Fruit fly (Drosophila melanogaster) whole organism, prepupa: ENCODE results near the gene Hsp110.

Source experiments
- CG6854 ChIP-seq: fragments of 200-800 bp; sonication (Bioruptor generic); optimal IDR thresholded peaks from 2 replicates; lab custom pipeline; 2017; ENCODE audit warnings: missing biosample characterization, mild to moderate bottlenecking, missing genetic modification characterization
- CG9139 ChIP-seq: fragments of 200-800 bp; sonication (Bioruptor generic); optimal IDR thresholded peaks from 3 replicates; lab custom pipeline; 2017; ENCODE audit warnings: missing biosample characterization, mild to moderate bottlenecking, missing genetic modification characterization
- ss ChIP-seq, 2 experiments: fragments of 200-800 bp; sonication (Bioruptor generic); optimal IDR thresholded peaks; 2 replicates in 1 of 2; 3 replicates in 1 of 2; lab custom pipeline; 2017 to 2018; ENCODE audit warnings: mild to moderate bottlenecking in 2 of 2, missing biosample characterization in 2 of 2, missing genetic modification characterization in 2 of 2, moderate library complexity in 1 of 2

- no peak for TF ChIP-seq CG6854 (GFP tag; lab: Kevin White, UChicago)
- TF ChIP-seq ss (GFP tag; optimal IDR thresholded peaks at IDR 0.05; lab: Kevin White, UChicago): no peak
- no peak for TF ChIP-seq CG9139 (GFP tag; lab: Kevin White, UChicago)
These were observed 17.0 kb downstream of the Hsp110 start for dm6 chr3L:14053806-14054205.
